Worm (Caenorhabditis elegans) whole organism, L1 larva: ENCODE results near the gene dmsr-13.

Source experiments
- C16A3.4 ChIP-seq: fragments of 150-350 bp; optimal IDR thresholded peaks from 2 replicates; lab custom pipeline; 2014; ENCODE audit warnings: missing biosample characterization, missing genetic modification characterization
- Y116A8C.19 ChIP-seq: sonication (generic microtip); optimal IDR thresholded peaks from 2 replicates; lab custom pipeline; 2016; ENCODE audit warnings: missing compliant biosample characterization, missing genetic modification characterization, borderline replicate concordance
- alr-1 ChIP-seq: fragments of 200-800 bp; sonication (Bioruptor generic); optimal IDR thresholded peaks from 2 replicates; lab custom pipeline; 2018; ENCODE audit warnings: borderline replicate concordance, mild to moderate bottlenecking, missing genetic modification characterization, missing compliant biosample characterization
- aly-2 ChIP-seq: fragments of 150-350 bp; optimal IDR thresholded peaks from 2 replicates; lab custom pipeline; 2014; ENCODE audit warnings: missing biosample characterization, missing genetic modification characterization
- ceh-63 ChIP-seq: fragments of 200-800 bp; sonication (Bioruptor generic); optimal IDR thresholded peaks from 2 replicates; lab custom pipeline; 2018; ENCODE audit warnings: mild to moderate bottlenecking, missing genetic modification characterization, missing compliant biosample characterization
- ceh-8 ChIP-seq: fragments of 200-800 bp; sonication (Bioruptor generic); optimal IDR thresholded peaks from 2 replicates; lab custom pipeline; 2018; ENCODE audit warnings: mild to moderate bottlenecking, missing genetic modification characterization, moderate library complexity, missing compliant biosample characterization
- dsc-1 ChIP-seq: sonication (generic microtip); optimal IDR thresholded peaks from 2 replicates; lab custom pipeline; 2016; ENCODE audit warnings: mild to moderate bottlenecking, missing genetic modification characterization, missing compliant biosample characterization
- efl-1 ChIP-seq, 4 experiments: fragments of 150-350 bp; optimal IDR thresholded peaks in 3 of 4; peaks in 1 of 4; 1 replicate in 1 of 4; 2 replicates in 3 of 4; lab custom pipeline; 2014; ENCODE audit warnings: missing biosample characterization in 2 of 4, missing genetic modification characterization in 2 of 4, missing genetic modification reagents in 2 of 4
- egl-27 ChIP-seq, 2 experiments: fragments of 150-350 bp in 1 of 2; sonication (generic microtip); optimal IDR thresholded peaks; 3 replicates each; lab custom pipeline; 2017 to 2018; ENCODE audit warnings: missing biosample characterization in 2 of 2, missing genetic modification characterization in 2 of 2, missing genetic modification reagents in 2 of 2
- elt-2 ChIP-seq: sonication (generic microtip); optimal IDR thresholded peaks from 2 replicates; lab custom pipeline; 2016; ENCODE audit warnings: missing genetic modification characterization, mild to moderate bottlenecking, inconsistent platforms, missing compliant biosample characterization, missing genetic modification reagents
- elt-3 ChIP-seq, 6 experiments: fragments of 150-350 bp in 1 of 6; sonication (generic microtip); optimal IDR thresholded peaks; 2 replicates each; lab custom pipeline; 2017 to 2018; ENCODE audit warnings: missing biosample characterization in 6 of 6, missing genetic modification characterization in 6 of 6, inconsistent platforms in 1 of 6
- fkh-10 ChIP-seq: sonication (generic microtip); optimal IDR thresholded peaks from 2 replicates; lab custom pipeline; 2017; ENCODE audit warnings: missing biosample characterization, missing genetic modification reagents, missing genetic modification characterization
- fkh-4 ChIP-seq: sonication (generic microtip); optimal IDR thresholded peaks from 2 replicates; lab custom pipeline; 2016; ENCODE audit warnings: missing compliant biosample characterization, missing genetic modification characterization, borderline replicate concordance
- fkh-8 ChIP-seq: sonication (generic microtip); optimal IDR thresholded peaks from 2 replicates; lab custom pipeline; 2016; ENCODE audit warnings: mild to moderate bottlenecking, missing genetic modification characterization, missing compliant biosample characterization
- hlh-4 ChIP-seq: sonication (generic microtip); optimal IDR thresholded peaks from 2 replicates; lab custom pipeline; 2016; ENCODE audit warnings: mild to moderate bottlenecking, missing genetic modification characterization, missing compliant biosample characterization
- isw-1 ChIP-seq: fragments of 200-800 bp; sonication (Bioruptor generic); IDR thresholded peaks from 2 replicates; pipeline ENCODE4 v1.3.6; 2022; ENCODE audit warnings: missing genetic modification characterization, missing compliant biosample characterization
- lin-14 ChIP-seq: fragments of 200-800 bp; sonication (Bioruptor generic); optimal IDR thresholded peaks from 2 replicates; lab custom pipeline; 2018; ENCODE audit warnings: mild to moderate bottlenecking, missing genetic modification characterization, moderate library complexity, missing compliant biosample characterization
- lin-35 ChIP-seq, 2 experiments: fragments of 150-350 bp; optimal IDR thresholded peaks; 2 replicates each; lab custom pipeline; 2014; ENCODE audit warnings: missing biosample characterization in 2 of 2, missing genetic modification characterization in 2 of 2, missing genetic modification reagents in 2 of 2
- lsy-2 ChIP-seq, 2 experiments: fragments of 150-350 bp; optimal IDR thresholded peaks; 2 replicates each; lab custom pipeline; 2014; ENCODE audit warnings: missing biosample characterization in 2 of 2, missing genetic modification characterization in 2 of 2
- mab-9 ChIP-seq: fragments of 200-800 bp; sonication (Bioruptor generic); IDR thresholded peaks from 2 replicates; pipeline ENCODE4 v1.3.6; 2022; ENCODE audit warnings: missing genetic modification reagents, missing genetic modification characterization, missing compliant biosample characterization
- mdl-1 ChIP-seq, 2 experiments: fragments of 150-350 bp; optimal IDR thresholded peaks; 2 replicates each; lab custom pipeline; 2014 to 2017; ENCODE audit warnings: missing biosample characterization in 2 of 2, missing genetic modification characterization in 2 of 2, inconsistent platforms in 1 of 2
- mep-1 ChIP-seq: fragments of 150-350 bp; optimal IDR thresholded peaks from 2 replicates; lab custom pipeline; 2014; ENCODE audit warnings: missing biosample characterization, missing genetic modification characterization
- nhr-12 ChIP-seq: sonication (generic microtip); optimal IDR thresholded peaks from 2 replicates; lab custom pipeline; 2017; ENCODE audit warnings: missing biosample characterization, missing genetic modification characterization
- nhr-19 ChIP-seq: fragments of 200-800 bp; sonication (Bioruptor generic); conservative IDR thresholded peaks from 2 replicates; pipeline ENCODE4 v1.3.6; 2022; ENCODE audit warnings: missing genetic modification characterization, missing compliant biosample characterization
- nhr-20 ChIP-seq: sonication (generic microtip); optimal IDR thresholded peaks from 2 replicates; lab custom pipeline; 2016; ENCODE audit warnings: mild to moderate bottlenecking, missing genetic modification characterization, missing compliant biosample characterization
- nhr-237 ChIP-seq: fragments of 150-350 bp; optimal IDR thresholded peaks from 2 replicates; lab custom pipeline; 2014; ENCODE audit warnings: missing biosample characterization, missing genetic modification characterization
- nhr-28 ChIP-seq: fragments of 150-350 bp; optimal IDR thresholded peaks from 2 replicates; lab custom pipeline; 2014; ENCODE audit warnings: missing biosample characterization, missing genetic modification characterization
- nhr-47 ChIP-seq: sonication (generic microtip); optimal IDR thresholded peaks from 2 replicates; lab custom pipeline; 2016; ENCODE audit warnings: mild to moderate bottlenecking, missing genetic modification characterization, moderate library complexity, missing compliant biosample characterization
- nhr-71 ChIP-seq: sonication (generic microtip); optimal IDR thresholded peaks from 2 replicates; lab custom pipeline; 2016; ENCODE audit warnings: mild to moderate bottlenecking, missing genetic modification characterization, moderate library complexity, missing compliant biosample characterization
- nhr-77 ChIP-seq: fragments of 150-350 bp; optimal IDR thresholded peaks from 2 replicates; lab custom pipeline; 2014; ENCODE audit warnings: missing biosample characterization, missing genetic modification characterization
- nhr-84 ChIP-seq: sonication (generic microtip); optimal IDR thresholded peaks from 2 replicates; lab custom pipeline; 2017; ENCODE audit warnings: missing biosample characterization, missing genetic modification characterization
- nhr-90 ChIP-seq: sonication (generic microtip); optimal IDR thresholded peaks from 2 replicates; lab custom pipeline; 2016; ENCODE audit warnings: mild to moderate bottlenecking, missing genetic modification characterization, missing compliant biosample characterization; ENCODE audit not compliant: poor library complexity
- pax-3 ChIP-seq: fragments of 200-800 bp; sonication (Bioruptor generic); optimal IDR thresholded peaks from 2 replicates; lab custom pipeline; 2018; ENCODE audit warnings: mild to moderate bottlenecking, missing genetic modification characterization, moderate library complexity, missing compliant biosample characterization
- pqm-1 ChIP-seq: sonication (generic microtip); optimal IDR thresholded peaks from 3 replicates; lab custom pipeline; 2017; ENCODE audit warnings: missing biosample characterization, missing genetic modification characterization
- skn-1 ChIP-seq: fragments of 150-350 bp; optimal IDR thresholded peaks from 2 replicates; lab custom pipeline; 2014; ENCODE audit warnings: missing biosample characterization, missing genetic modification characterization
- sox-4 ChIP-seq: sonication (generic microtip); optimal IDR thresholded peaks from 2 replicates; lab custom pipeline; 2016; ENCODE audit warnings: missing genetic modification characterization, missing compliant biosample characterization
- sptf-1 ChIP-seq: fragments of 150-350 bp; optimal IDR thresholded peaks from 2 replicates; lab custom pipeline; 2014; ENCODE audit warnings: missing biosample characterization, missing genetic modification characterization
- sup-37 ChIP-seq: fragments of 200-800 bp; sonication (Bioruptor generic); optimal IDR thresholded peaks from 2 replicates; lab custom pipeline; 2018; ENCODE audit warnings: mild to moderate bottlenecking, missing genetic modification characterization, missing compliant biosample characterization
- swsn-7 ChIP-seq: sonication (generic microtip); optimal IDR thresholded peaks from 2 replicates; lab custom pipeline; 2016; ENCODE audit warnings: missing genetic modification characterization, missing compliant biosample characterization
- tlp-1 ChIP-seq: fragments of 150-350 bp; optimal IDR thresholded peaks from 2 replicates; lab custom pipeline; 2014; ENCODE audit warnings: missing biosample characterization, missing genetic modification characterization
- unc-130 ChIP-seq: fragments of 150-350 bp; optimal IDR thresholded peaks from 2 replicates; lab custom pipeline; 2017; ENCODE audit warnings: missing biosample characterization, missing genetic modification characterization, inconsistent platforms
- unc-98 ChIP-seq: fragments of 200-800 bp; sonication (Bioruptor generic); IDR thresholded peaks from 2 replicates; pipeline ENCODE4 v1.3.6; 2022; ENCODE audit warnings: missing genetic modification characterization, missing compliant biosample characterization
- vab-15 ChIP-seq: sonication (generic microtip); optimal IDR thresholded peaks from 2 replicates; lab custom pipeline; 2017; ENCODE audit warnings: missing genotype, mild to moderate bottlenecking, missing genetic modification characterization, missing compliant biosample characterization
- xbp-1 ChIP-seq: sonication (generic microtip); optimal IDR thresholded peaks from 2 replicates; lab custom pipeline; 2016; ENCODE audit warnings: missing genetic modification characterization, missing compliant biosample characterization
- zip-4 ChIP-seq: fragments of 200-800 bp; sonication (Bioruptor generic); optimal IDR thresholded peaks from 2 replicates; lab custom pipeline; 2018; ENCODE audit warnings: mild to moderate bottlenecking, missing genetic modification characterization, moderate library complexity, missing compliant biosample characterization

The dmsr-13 gene

ce11 chrV:6782260-6782659 lies 37.5 kb downstream of the dmsr-13 start:
- TF ChIP-seq pqm-1 (tag; lab: Kevin White, UChicago), result no peak
- TF ChIP-seq xbp-1 (tag; lab: Kevin White, UChicago), result no peak
- no peak for TF ChIP-seq dsc-1 (tag; lab: Kevin White, UChicago)
- no peak for TF ChIP-seq tlp-1 (tag; lab: Kevin White, UChicago)
- no peak for TF ChIP-seq lsy-2 (tag; optimal IDR thresholded peaks at IDR 0.05; lab: Kevin White, UChicago)
- no peak for TF ChIP-seq C16A3.4
- no peak for TF ChIP-seq ceh-63
- TF ChIP-seq, all 84 proteins: peak for 0

DNA sequence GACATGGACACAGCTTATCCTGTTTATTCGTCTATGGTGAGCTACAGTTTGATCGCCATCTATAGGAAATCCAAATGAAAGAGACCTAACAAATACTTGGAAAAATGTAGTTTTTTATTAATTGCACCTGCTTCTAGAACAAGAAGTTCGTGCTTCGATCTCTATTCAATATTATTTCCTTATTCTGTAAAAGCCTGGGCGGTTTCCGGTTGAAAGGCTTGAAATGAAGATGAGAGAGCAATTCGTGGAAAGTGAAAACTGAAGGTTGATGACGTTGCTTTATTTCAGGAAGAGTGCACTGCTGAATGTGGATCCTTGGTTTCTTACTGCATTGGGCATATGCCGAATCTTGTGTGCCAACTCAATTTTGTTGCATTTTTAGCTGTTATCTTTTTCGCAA lies 39.0 kb downstream of the dmsr-13 start:
- TF ChIP-seq nhr-77 (no peak), elt-3 (tag; optimal IDR thresholded peaks at IDR 0.05; lab: Kevin White, UChicago) (no peak), C16A3.4 (no peak), lin-14 (GFP tag; lab: Kevin White, UChicago) (no peak), hlh-4 (tag; lab: Kevin White, UChicago) (peak; percentile 62), tlp-1 (tag; lab: Kevin White, UChicago) (no peak), nhr-71 (tag; lab: Kevin White, UChicago) (peak; percentile 54), xbp-1 (tag; lab: Kevin White, UChicago) (no peak), lin-35 (GFP tag; optimal IDR thresholded peaks at IDR 0.05; lab: Kevin White, UChicago) (no peak), vab-15 (tag; lab: Kevin White, UChicago) (no peak), fkh-8 (tag; lab: Kevin White, UChicago) (peak; percentile 48), nhr-47 (tag; lab: Kevin White, UChicago) (peak; percentile 33)
- TF ChIP-seq, all 84 proteins: peak for 4

DNA sequence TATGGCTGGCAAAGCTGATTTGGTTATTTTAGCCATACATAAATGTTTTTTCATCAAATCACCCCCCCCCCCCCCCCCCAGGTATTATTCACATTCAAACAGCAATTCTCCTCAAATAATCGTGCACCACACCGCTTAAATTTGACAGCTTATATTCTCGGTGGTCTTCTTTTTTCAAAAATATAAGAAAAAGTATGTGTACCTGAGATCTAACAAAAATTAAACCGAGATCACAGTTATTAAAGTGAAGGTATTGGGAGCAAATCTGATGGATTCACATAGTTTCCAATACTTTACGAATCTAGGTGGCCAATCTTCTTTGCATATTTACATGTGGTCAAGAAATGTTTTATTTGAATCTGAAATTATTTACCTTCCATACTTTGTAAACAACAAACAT lies 39.5 kb downstream of the dmsr-13 start, which contains the start of gene ZC404.15:
Gene ZC404.15 (plus strand): TSS at position 301 of the 400 bp plus-strand sequence.
- TF ChIP-seq Y116A8C.19 (tag; lab: Kevin White, UChicago) (no peak), tlp-1 (tag; lab: Kevin White, UChicago) (no peak), nhr-12 (tag; lab: Kevin White, UChicago) (no peak), lin-35 (GFP tag; optimal IDR thresholded peaks at IDR 0.05; lab: Kevin White, UChicago) (no peak), mep-1 (tag; lab: Kevin White, UChicago) (no peak), mab-9 (GFP tag; lab: Robert Waterston, UW) (no peak), aly-2 (tag; lab: Kevin White, UChicago) (no peak), nhr-84 (tag; lab: Kevin White, UChicago) (no peak), nhr-90 (no peak), mdl-1 (tag; optimal IDR thresholded peaks at IDR 0.05; lab: Kevin White, UChicago) (no peak), egl-27 (tag; optimal IDR thresholded peaks at IDR 0.05; lab: Kevin White, UChicago) (no peak), skn-1 (tag; lab: Kevin White, UChicago) (no peak), nhr-77 (no peak)
- TF ChIP-seq, all 84 proteins: peak for 0

- no peak for TF ChIP-seq unc-130
- no peak for TF ChIP-seq nhr-19 (GFP tag; lab: Robert Waterston, UW)
- TF ChIP-seq sup-37, result no peak
- no peak for TF ChIP-seq sptf-1 (tag; lab: Kevin White, UChicago)
- no peak for TF ChIP-seq pqm-1 (tag; lab: Kevin White, UChicago)
- no peak for TF ChIP-seq nhr-28 (tag; lab: Kevin White, UChicago)
- TF ChIP-seq nhr-71 (tag; lab: Kevin White, UChicago), result peak; percentile 59
- no peak for TF ChIP-seq fkh-4 (tag; lab: Kevin White, UChicago)
- no peak for TF ChIP-seq unc-98 (GFP tag; lab: Robert Waterston, UW)
- TF ChIP-seq nhr-20 (tag; lab: Kevin White, UChicago), result no peak
- no peak for TF ChIP-seq elt-2 (tag; lab: Kevin White, UChicago)
- peak; percentile 89 for TF ChIP-seq hlh-4 (tag; lab: Kevin White, UChicago)
- TF ChIP-seq elt-3 (tag; optimal IDR thresholded peaks at IDR 0.05; lab: Kevin White, UChicago), result no peak
- TF ChIP-seq efl-1 (optimal IDR thresholded peaks at IDR 0.05; lab: Kevin White, UChicago), result no peak
- TF ChIP-seq efl-1 (GFP tag; optimal IDR thresholded peaks at IDR 0.05 in 1 of 2; lab: Kevin White, UChicago), result no peak
- no peak for TF ChIP-seq ceh-8 (GFP tag; lab: Kevin White, UChicago)
- TF ChIP-seq sox-4 (tag; lab: Kevin White, UChicago), result no peak
- no peak for TF ChIP-seq alr-1 (tag; lab: Kevin White, UChicago)
- no peak for TF ChIP-seq vab-15 (tag; lab: Kevin White, UChicago)
- TF ChIP-seq isw-1, result no peak
- peak; percentile 67 for TF ChIP-seq fkh-8 (tag; lab: Kevin White, UChicago)
- no peak for TF ChIP-seq swsn-7
- no peak for TF ChIP-seq nhr-237 (tag; lab: Kevin White, UChicago)
- TF ChIP-seq nhr-47 (tag; lab: Kevin White, UChicago), result peak; percentile 15
- no peak for TF ChIP-seq fkh-10
- no peak for TF ChIP-seq zip-4 (GFP tag; lab: Kevin White, UChicago)
- TF ChIP-seq pax-3 (tag; lab: Kevin White, UChicago), result no peak
These were observed 41.3 kb downstream of the dmsr-13 start for ce11 chrV:6778457-6778856.
